Worm (Caenorhabditis elegans): Measurements from ENCODE around the gene actl-1.

The actl-1 gene

DNA sequence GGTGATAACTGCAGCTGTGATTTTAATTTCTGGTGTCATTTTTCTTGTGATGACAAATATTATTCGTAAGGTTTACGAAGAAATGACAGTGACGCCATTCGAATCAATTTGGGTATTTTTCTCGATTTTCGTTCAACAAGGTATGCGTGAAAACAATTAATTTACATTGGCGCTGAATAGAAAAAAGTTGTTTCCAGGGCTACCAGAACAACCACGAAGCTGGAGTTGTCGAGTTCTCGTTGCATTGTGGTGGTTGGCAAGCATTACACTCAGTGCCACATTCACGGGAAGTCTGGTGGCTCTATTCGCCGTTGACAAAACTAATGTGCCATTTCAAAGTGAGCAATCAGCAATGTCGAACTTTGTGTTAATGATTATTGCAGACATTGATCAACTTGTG lies 8.1 kb upstream of the actl-1 start:
- TF ChIP-seq dve-1 (tag; optimal IDR thresholded peaks at IDR 0.05) (no peak), ceh-45 (GFP tag; IDR thresholded peaks at IDR 0.05) (no peak), pax-1 (tag; optimal IDR thresholded peaks at IDR 0.05) (no peak), ceh-2 (tag; optimal IDR thresholded peaks at IDR 0.05) (no peak), gmeb-2 (tag; optimal IDR thresholded peaks at IDR 0.05) (no peak), elt-4 (tag; optimal IDR thresholded peaks at IDR 0.05) (no peak), hlh-6 (tag; optimal IDR thresholded peaks at IDR 0.05) (no peak), ceh-9 (tag; optimal IDR thresholded peaks at IDR 0.05) (no peak), lim-6 (tag; optimal IDR thresholded peaks at IDR 0.05) (no peak), sox-4 (tag; optimal IDR thresholded peaks at IDR 0.05) (no peak), nhr-11 (tag; optimal IDR thresholded peaks at IDR 0.05) (no peak), unc-55 (GFP tag; optimal IDR thresholded peaks at IDR 0.05) (no peak)

- TF ChIP-seq hlh-6 (tag; optimal IDR thresholded peaks at IDR 0.05) (no peak), tbx-7 (tag; optimal IDR thresholded peaks at IDR 0.05) (no peak)
These were observed 6.0 kb upstream of the actl-1 start, which contains the start of gene glr-8 for ce11 chrX:6505662-6506061. TSS of gene glr-8 (plus strand) at chrX:6505980.

- TF ChIP-seq ceh-30 (tag; optimal IDR thresholded peaks at IDR 0.05), result no peak
- no peak for TF ChIP-seq unc-3 (GFP tag; conservative IDR thresholded peaks at IDR 0.05)
- TF ChIP-seq unc-3 (tag; optimal IDR thresholded peaks at IDR 0.05), result no peak
- no peak for TF ChIP-seq fax-1 (tag; optimal IDR thresholded peaks at IDR 0.05)
- no peak for TF ChIP-seq ztf-16 (tag; optimal IDR thresholded peaks at IDR 0.05)
- no peak for TF ChIP-seq C08G9.2 (tag; optimal IDR thresholded peaks at IDR 0.05)
- TF ChIP-seq F13H6.1 (tag; optimal IDR thresholded peaks at IDR 0.05), result no peak
- TF ChIP-seq fkh-10 (GFP tag; optimal IDR thresholded peaks at IDR 0.05), result no peak
- TF ChIP-seq npax-4 (tag; optimal IDR thresholded peaks at IDR 0.05), result no peak
- TF ChIP-seq pat-9 (tag; optimal IDR thresholded peaks at IDR 0.05), result no peak
- no peak for TF ChIP-seq ahr-1 (tag; optimal IDR thresholded peaks at IDR 0.05)
- peak; percentile 9 for TF ChIP-seq ceh-19 (GFP tag; optimal IDR thresholded peaks at IDR 0.05)
- TF ChIP-seq fkh-6 (tag; optimal IDR thresholded peaks at IDR 0.05), result no peak
- TF ChIP-seq dve-1 (tag; optimal IDR thresholded peaks at IDR 0.05), result no peak
- TF ChIP-seq sox-4 (tag; optimal IDR thresholded peaks at IDR 0.05), result no peak
- TF ChIP-seq sox-2 (GFP tag; IDR thresholded peaks at IDR 0.05), result no peak
- TF ChIP-seq ceh-14 (tag; optimal IDR thresholded peaks at IDR 0.05), result no peak
- no peak for TF ChIP-seq ets-4 (tag; optimal IDR thresholded peaks at IDR 0.05)
- no peak for TF ChIP-seq nhr-232 (tag; optimal IDR thresholded peaks at IDR 0.05)
- no peak for TF ChIP-seq nhr-11 (tag; optimal IDR thresholded peaks at IDR 0.05)
- TF ChIP-seq unc-42 (tag; optimal IDR thresholded peaks at IDR 0.05), result peak; percentile 22
- TF ChIP-seq nfya-1 (tag; optimal IDR thresholded peaks at IDR 0.05), result peak; percentile 2
- TF ChIP-seq pag-3 (tag; optimal IDR thresholded peaks at IDR 0.05; ENCODE audit: borderline replicate concordance), result no peak
- TF ChIP-seq hlh-6 (tag; optimal IDR thresholded peaks at IDR 0.05), result no peak
- no peak for TF ChIP-seq ceh-6 (GFP tag; optimal IDR thresholded peaks at IDR 0.05)
- no peak for TF ChIP-seq hlh-13 (GFP tag; optimal IDR thresholded peaks at IDR 0.05)
- peak; percentile 37 for TF ChIP-seq ref-2 (tag; optimal IDR thresholded peaks at IDR 0.05)
- TF ChIP-seq K02D7.2 (tag; optimal IDR thresholded peaks at IDR 0.05), result no peak
- TF ChIP-seq ceh-34 (tag; optimal IDR thresholded peaks at IDR 0.05), result peak; percentile 31
- no peak for TF ChIP-seq lin-11 (tag; optimal IDR thresholded peaks at IDR 0.05)
- no peak for TF ChIP-seq elt-2 (tag; optimal IDR thresholded peaks at IDR 0.05)
- TF ChIP-seq unc-55 (GFP tag; optimal IDR thresholded peaks at IDR 0.05), result no peak
- TF ChIP-seq ceh-48 (tag; optimal IDR thresholded peaks at IDR 0.05), result peak; percentile 20
- no peak for TF ChIP-seq pax-1 (tag; optimal IDR thresholded peaks at IDR 0.05)
- no peak for TF ChIP-seq ceh-22 (tag; optimal IDR thresholded peaks at IDR 0.05)
- TF ChIP-seq ttx-3 (tag; optimal IDR thresholded peaks at IDR 0.05), result no peak
- TF ChIP-seq elt-4 (tag; optimal IDR thresholded peaks at IDR 0.05), result no peak
- no peak for TF ChIP-seq C38D4.7 (GFP tag; optimal IDR thresholded peaks at IDR 0.05)
- no peak for TF ChIP-seq pros-1 (tag; optimal IDR thresholded peaks at IDR 0.05)
- TF ChIP-seq hlh-15 (tag; optimal IDR thresholded peaks at IDR 0.05), result no peak
- TF ChIP-seq hlh-8 (tag; optimal IDR thresholded peaks at IDR 0.05), result no peak
- no peak for TF ChIP-seq che-1 (tag; optimal IDR thresholded peaks at IDR 0.05)
- no peak for TF ChIP-seq gmeb-2 (tag; optimal IDR thresholded peaks at IDR 0.05)
- TF ChIP-seq rnt-1 (tag; optimal IDR thresholded peaks at IDR 0.05), result no peak
These were observed 5.4 kb upstream of the actl-1 start, which contains the start of gene cdf-1 for ce11 chrX:6505008-6505407. TSS of gene cdf-1 (minus strand) at chrX:6505143.

Data from whole organism, late embryonic.